Fruit fly (Drosophila melanogaster) whole organism, embryonic: Measurements from ENCODE around the gene Lnk.

Experiments used
- Awh ChIP-seq: fragments of 200-800 bp; sonication (Bioruptor generic); IDR thresholded peaks from 2 replicates; pipeline ENCODE4, ENCODE4 v1.3.6; 2022; ENCODE audit warnings: missing biosample characterization, missing genetic modification characterization
- B-H2 ChIP-seq: fragments of 200-800 bp; sonication (Bioruptor generic); optimal IDR thresholded peaks from 2 replicates; lab custom pipeline; 2018; ENCODE audit warnings: missing biosample characterization, mild to moderate bottlenecking, missing genetic modification characterization
- Bgb ChIP-seq: fragments of 200-800 bp; sonication (Bioruptor generic); IDR thresholded peaks from 2 replicates; pipeline ENCODE4 v1.3.6; 2022; ENCODE audit warnings: missing biosample characterization, missing genetic modification characterization; ENCODE audit not compliant: partially characterized antibody
- C15 ChIP-seq: fragments of 200-800 bp; sonication (Bioruptor generic); IDR thresholded peaks from 3 replicates; pipeline ENCODE4 v1.3.6; 2022; ENCODE audit warnings: missing biosample characterization, missing genetic modification characterization
- CG12391 ChIP-seq: fragments of 200-800 bp; sonication (Bioruptor generic); optimal IDR thresholded peaks from 3 replicates; lab custom pipeline; 2018; ENCODE audit warnings: missing biosample characterization, mild to moderate bottlenecking, missing genetic modification characterization, moderate library complexity
- CG12744 ChIP-seq: fragments of 200-800 bp; sonication (Bioruptor generic); optimal IDR thresholded peaks from 2 replicates; lab custom pipeline; 2016; ENCODE audit warnings: missing biosample characterization, missing genetic modification characterization
- CG12769 ChIP-seq: fragments of 200-800 bp; sonication (Bioruptor generic); optimal IDR thresholded peaks from 2 replicates; lab custom pipeline; 2019; ENCODE audit warnings: missing biosample characterization, mild to moderate bottlenecking, missing genetic modification characterization, moderate library complexity
- CG16813 ChIP-seq: fragments of 200-800 bp; sonication (Bioruptor generic); IDR thresholded peaks from 3 replicates; pipeline ENCODE4 v1.3.6; 2022; ENCODE audit warnings: missing biosample characterization, missing genetic modification characterization; ENCODE audit not compliant: partially characterized antibody
- CG1792 ChIP-seq: fragments of 200-800 bp; sonication (Bioruptor generic); optimal IDR thresholded peaks from 2 replicates; lab custom pipeline; 2016; ENCODE audit warnings: missing biosample characterization, missing genetic modification characterization
- CG1832 ChIP-seq: fragments of 200-800 bp; sonication (Bioruptor generic); optimal IDR thresholded peaks from 2 replicates; lab custom pipeline; 2017; ENCODE audit warnings: missing biosample characterization, mild to moderate bottlenecking, missing genetic modification characterization, inconsistent platforms
- CG3407 ChIP-seq: fragments of 200-800 bp; sonication (Bioruptor generic); optimal IDR thresholded peaks from 2 replicates; lab custom pipeline; 2018; ENCODE audit warnings: missing biosample characterization, mild to moderate bottlenecking, missing genetic modification characterization
- CG3995 ChIP-seq: fragments of 200-800 bp; sonication (Bioruptor generic); optimal IDR thresholded peaks from 3 replicates; lab custom pipeline; 2016; ENCODE audit warnings: missing biosample characterization, missing genetic modification characterization
- CG4328 ChIP-seq: fragments of 200-800 bp; sonication (Bioruptor generic); optimal IDR thresholded peaks from 3 replicates; lab custom pipeline; 2017; ENCODE audit warnings: missing biosample characterization, missing genetic modification reagents, missing genetic modification characterization
- CG5953 ChIP-seq: fragments of 200-800 bp; sonication (Bioruptor generic); IDR thresholded peaks from 2 replicates; pipeline ENCODE4 v1.3.6; 2022; ENCODE audit warnings: missing biosample characterization, missing genetic modification characterization
- CG7357 ChIP-seq: fragments of 200-800 bp; sonication (Bioruptor generic); IDR thresholded peaks from 3 replicates; pipeline ENCODE4 v1.3.6; 2022; ENCODE audit warnings: missing biosample characterization, missing genetic modification characterization
- CG7839 ChIP-seq: fragments of 200-800 bp; sonication (Bioruptor generic); optimal IDR thresholded peaks from 3 replicates; lab custom pipeline; 2018; ENCODE audit warnings: missing biosample characterization, mild to moderate bottlenecking, missing genetic modification characterization, moderate library complexity
- CG8089 ChIP-seq: fragments of 200-800 bp; sonication (Bioruptor generic); optimal IDR thresholded peaks from 3 replicates; lab custom pipeline; 2016; ENCODE audit warnings: missing biosample characterization, missing genetic modification characterization
- CG8281 ChIP-seq: fragments of 200-800 bp; sonication (Bioruptor generic); optimal IDR thresholded peaks from 2 replicates; lab custom pipeline; 2018; ENCODE audit warnings: missing biosample characterization, mild to moderate bottlenecking, missing genetic modification characterization, moderate library complexity
- D ChIP-seq, 2 experiments: fragments of 200-800 bp in 1 of 2; fragments of >200 bp in 1 of 2; sonication (Bioruptor generic) in 1 of 2; optimal IDR thresholded peaks; 2 replicates in 1 of 2; 3 replicates in 1 of 2; lab custom pipeline; 2017; ENCODE audit warnings: mild to moderate bottlenecking in 1 of 2, missing biosample characterization in 1 of 2, missing genetic modification characterization in 1 of 2, missing genetic modification reagents in 1 of 2
- Dip3 ChIP-seq: fragments of 200-800 bp; sonication (Bioruptor generic); optimal IDR thresholded peaks from 3 replicates; lab custom pipeline; 2016; ENCODE audit warnings: missing biosample characterization, missing genetic modification characterization
- E2f1 ChIP-seq: fragments of 200-800 bp; sonication (Bioruptor generic); IDR thresholded peaks from 2 replicates; pipeline ENCODE4 v1.3.6; 2022; ENCODE audit warnings: missing biosample characterization, missing genetic modification characterization
- H2.0 ChIP-seq: fragments of 200-800 bp; sonication (Bioruptor generic); IDR thresholded peaks from 2 replicates; pipeline ENCODE4 v1.3.6; 2022; ENCODE audit warnings: missing biosample characterization, missing genetic modification characterization
- Lhr ChIP-seq: fragments of 200-800 bp; sonication (Bioruptor generic); optimal IDR thresholded peaks from 3 replicates; lab custom pipeline; 2017; ENCODE audit warnings: mild to moderate bottlenecking, missing biosample characterization, missing genetic modification reagents, missing genetic modification characterization
- Optix ChIP-seq: fragments of 200-800 bp; sonication (Bioruptor generic); IDR thresholded peaks from 3 replicates; pipeline ENCODE4 v1.3.6; 2022; ENCODE audit warnings: missing biosample characterization, missing genetic modification characterization
- Sry-δ ChIP-seq: fragments of 200-800 bp; sonication (Bioruptor generic); optimal IDR thresholded peaks from 2 replicates; lab custom pipeline; 2016; ENCODE audit warnings: missing biosample characterization, missing genetic modification characterization
- ab ChIP-seq: fragments of 200-800 bp; sonication (Bioruptor generic); optimal IDR thresholded peaks from 2 replicates; lab custom pipeline; 2016; ENCODE audit warnings: missing biosample characterization, missing genetic modification characterization
- bsh ChIP-seq, 2 experiments: fragments of 200-800 bp; sonication (Bioruptor generic); optimal IDR thresholded peaks; 2 replicates each; lab custom pipeline; 2017 to 2018; ENCODE audit warnings: mild to moderate bottlenecking in 2 of 2, missing biosample characterization in 2 of 2, missing genetic modification characterization in 2 of 2, moderate library complexity in 1 of 2
- cato ChIP-seq: fragments of 200-800 bp; sonication (Bioruptor generic); optimal IDR thresholded peaks from 2 replicates; lab custom pipeline; 2016; ENCODE audit warnings: missing biosample characterization, missing genetic modification characterization, borderline replicate concordance
- cg ChIP-seq: fragments of 200-800 bp; sonication (Bioruptor generic); optimal IDR thresholded peaks from 3 replicates; lab custom pipeline; 2019; ENCODE audit warnings: missing biosample characterization, mild to moderate bottlenecking, missing genetic modification characterization, moderate library complexity
- ci ChIP-seq: fragments of 200-800 bp; sonication (Bioruptor generic); IDR thresholded peaks from 3 replicates; pipeline ENCODE4 v1.3.6; 2022; ENCODE audit warnings: missing biosample characterization, missing genetic modification characterization
- crp ChIP-seq, 2 experiments: fragments of 200-800 bp; sonication (Bioruptor generic); optimal IDR thresholded peaks; 2 replicates in 1 of 2; 3 replicates in 1 of 2; lab custom pipeline; 2017; ENCODE audit warnings: missing biosample characterization in 2 of 2, missing genetic modification characterization in 2 of 2, mild to moderate bottlenecking in 1 of 2, moderate library complexity in 1 of 2
- eve ChIP-seq, 2 experiments: fragments of >200 bp; optimal IDR thresholded peaks; 2 replicates each; lab custom pipeline; 2017; ENCODE audit warnings: missing biosample characterization in 2 of 2, missing genetic modification characterization in 2 of 2
- fd3F ChIP-seq: fragments of 200-800 bp; sonication (Bioruptor generic); optimal IDR thresholded peaks from 2 replicates; lab custom pipeline; 2018; ENCODE audit warnings: missing biosample characterization, mild to moderate bottlenecking, missing genetic modification characterization, moderate library complexity
- hb ChIP-seq: fragments of 200-800 bp; sonication (Bioruptor generic); IDR thresholded peaks from 3 replicates; pipeline ENCODE4 v1.3.6; 2022; ENCODE audit warnings: missing biosample characterization, missing genetic modification characterization; ENCODE audit not compliant: partially characterized antibody
- her ChIP-seq: fragments of 200-800 bp; sonication (Bioruptor generic); optimal IDR thresholded peaks from 2 replicates; lab custom pipeline; 2016; ENCODE audit warnings: missing biosample characterization, missing genetic modification characterization
- ken ChIP-seq: fragments of 200-800 bp; sonication (Bioruptor generic); IDR thresholded peaks from 3 replicates; pipeline ENCODE4 v1.3.6; 2022; ENCODE audit warnings: missing biosample characterization, missing genetic modification characterization
- lbe ChIP-seq: fragments of 200-800 bp; sonication (Bioruptor generic); optimal IDR thresholded peaks from 2 replicates; lab custom pipeline; 2016; ENCODE audit warnings: missing biosample characterization, mild to moderate bottlenecking, missing genetic modification characterization
- lov ChIP-seq, 2 experiments: fragments of 200-800 bp in 1 of 2; fragments of >200 bp in 1 of 2; sonication (Bioruptor generic) in 1 of 2; IDR thresholded peaks in 1 of 2; optimal IDR thresholded peaks in 1 of 2; 2 replicates in 1 of 2; 3 replicates in 1 of 2; pipeline versions ENCODE4 v1.3.6 to Lab custom; 2017 to 2022; ENCODE audit warnings: missing biosample characterization in 1 of 2, missing genetic modification characterization in 1 of 2
- nau ChIP-seq: fragments of 200-800 bp; sonication (Bioruptor generic); optimal IDR thresholded peaks from 3 replicates; lab custom pipeline; 2017; ENCODE audit warnings: missing biosample characterization, mild to moderate bottlenecking, missing genetic modification characterization, missing genetic modification reagents
- ranshi ChIP-seq: fragments of 200-800 bp; sonication (Bioruptor generic); IDR thresholded peaks from 2 replicates; pipeline ENCODE4 v1.3.6; 2022; ENCODE audit warnings: missing biosample characterization, missing genetic modification characterization
- sd ChIP-seq: fragments of 200-800 bp; sonication (Bioruptor generic); optimal IDR thresholded peaks from 3 replicates; lab custom pipeline; 2018; ENCODE audit warnings: missing biosample characterization, mild to moderate bottlenecking, missing genetic modification characterization, moderate library complexity
- sens ChIP-seq: fragments of 200-800 bp; sonication (Bioruptor generic); peaks from one replicate; lab custom pipeline; 2016; ENCODE audit warnings: missing biosample characterization, missing genetic modification characterization
- shn ChIP-seq: fragments of 200-800 bp; sonication (Bioruptor generic); optimal IDR thresholded peaks from 3 replicates; lab custom pipeline; 2016; ENCODE audit warnings: missing biosample characterization, missing genetic modification characterization
- slbo ChIP-seq: fragments of 200-800 bp; sonication (Bioruptor generic); IDR thresholded peaks from 2 replicates; pipeline ENCODE4 v1.3.6; 2022; ENCODE audit warnings: missing biosample characterization, missing genetic modification characterization
- tna ChIP-seq: fragments of 200-800 bp; sonication (Bioruptor generic); IDR thresholded peaks from 2 replicates; pipeline ENCODE4 v1.3.6; 2022; ENCODE audit warnings: missing biosample characterization, missing genetic modification characterization; ENCODE audit not compliant: partially characterized antibody
- ttk ChIP-seq: fragments of 200-800 bp; sonication (Bioruptor generic); IDR thresholded peaks from 2 replicates; pipeline ENCODE4 v2.1.2; 2022; ENCODE audit warnings: missing biosample characterization, missing genetic modification characterization
- twi ChIP-seq: fragments of 200-800 bp; optimal IDR thresholded peaks from 2 replicates; lab custom pipeline; 2019; ENCODE audit warnings: missing biosample characterization, mild to moderate bottlenecking, missing genetic modification characterization, moderate library complexity
- usp ChIP-seq: fragments of >200 bp; optimal IDR thresholded peaks from 2 replicates; lab custom pipeline; 2017; ENCODE audit warnings: missing biosample characterization, missing genetic modification characterization
- zfh1 ChIP-seq: fragments of 200-800 bp; sonication (Bioruptor generic); IDR thresholded peaks from 3 replicates; pipeline ENCODE4 v1.3.6; 2022; ENCODE audit warnings: missing biosample characterization, missing genetic modification characterization

Lnk gene

dm6 chr3R:25879324-25879766 is 9.0 kb upstream of the Lnk start (continued):
- TF ChIP-seq CG1832 (GFP tag; lab: Kevin White, UChicago) = no peak
- peak; percentile 22 for TF ChIP-seq shn (GFP tag; lab: Kevin White, UChicago)
- TF ChIP-seq ken (GFP tag; lab: Robert Waterston, UW) = no peak
- no peak for TF ChIP-seq crp (GFP tag; optimal IDR thresholded peaks at IDR 0.05; lab: Kevin White, UChicago)
- TF ChIP-seq lbe (GFP tag; lab: Kevin White, UChicago) = no peak
- TF ChIP-seq H2.0 (GFP tag; lab: Robert Waterston, UW) = peak; percentile 78
- peak; percentile 58 for TF ChIP-seq CG5953
- peak; percentile 41 for TF ChIP-seq sd
- TF ChIP-seq nau (GFP tag; lab: Kevin White, UChicago) = peak; percentile 13
- no peak for TF ChIP-seq tna (GFP tag; lab: Robert Waterston, UW)
- TF ChIP-seq twi (tag; lab: Kevin White, UChicago) = peak; percentile 64
- TF ChIP-seq cg = no peak
- TF ChIP-seq fd3F = peak; percentile 61
- peak; percentile 96 for TF ChIP-seq sens
- TF ChIP-seq lov (optimal IDR thresholded peaks at IDR 0.05; lab: Kevin White, UChicago) = no peak
- TF ChIP-seq lov (GFP tag; IDR thresholded peaks at IDR 0.05; lab: Robert Waterston, UW) = no peak; the same call in 2 of the 3 replicates
- TF ChIP-seq CG8089 (GFP tag; lab: Kevin White, UChicago) = peak; percentile 61
- peak; percentile 66 for TF ChIP-seq cato
- TF ChIP-seq CG12769 (tag; lab: Kevin White, UChicago) = peak; percentile 90
- TF ChIP-seq ci = peak; percentile 86; the same call in 2 of the 3 replicates
- TF ChIP-seq Optix (GFP tag; lab: Robert Waterston, UW) = no peak
- peak; percentile 65 for TF ChIP-seq CG4328 (GFP tag; lab: Kevin White, UChicago)
- TF ChIP-seq usp (GFP tag; lab: Kevin White, UChicago) = no peak
- peak; percentile 85; the same call in 1 of the 2 replicates for TF ChIP-seq ranshi (GFP tag; lab: Robert Waterston, UW)
- TF ChIP-seq ttk (GFP tag; lab: Robert Waterston, UW) = peak; percentile 73; the same call in 1 of the 2 replicates
- no peak; the same call in 1 of the 3 replicates for TF ChIP-seq zfh1 (GFP tag; lab: Robert Waterston, UW)
- TF ChIP-seq eve (GFP tag; optimal IDR thresholded peaks at IDR 0.05; lab: Kevin White, UChicago) = peak in 1 of 2 experiments; percentile 81
- TF ChIP-seq CG12744 (GFP tag; lab: Kevin White, UChicago) = peak; percentile 31
- TF ChIP-seq bsh (GFP tag; optimal IDR thresholded peaks at IDR 0.05; lab: Kevin White, UChicago) = peak in 1 of 2 experiments; percentile 92
- TF ChIP-seq CG1792 (GFP tag; lab: Kevin White, UChicago) = peak; percentile 72
- TF ChIP-seq CG3995 = no peak
- peak; percentile 88 for TF ChIP-seq Awh (GFP tag; lab: Robert Waterston, UW)
- no peak for TF ChIP-seq hb
- TF ChIP-seq CG7357 (GFP tag; lab: Robert Waterston, UW) = no peak
- no peak for TF ChIP-seq D (optimal IDR thresholded peaks at IDR 0.05; lab: Kevin White, UChicago)
- peak; percentile 80 for TF ChIP-seq D (GFP tag; optimal IDR thresholded peaks at IDR 0.05; lab: Kevin White, UChicago)
- peak; percentile 37 for TF ChIP-seq CG3407 (GFP tag; lab: Kevin White, UChicago)
- TF ChIP-seq Lhr (GFP tag; lab: Kevin White, UChicago) = peak; percentile 40
- TF ChIP-seq CG16813 (GFP tag; lab: Robert Waterston, UW) = no peak
- peak; percentile 83 for TF ChIP-seq slbo (GFP tag; lab: Robert Waterston, UW)
- no peak for TF ChIP-seq her
- peak; percentile 86 for TF ChIP-seq CG12391 (tag; lab: Kevin White, UChicago)
- peak; percentile 43 for TF ChIP-seq CG8281 (tag; lab: Kevin White, UChicago)
- peak; percentile 80 for TF ChIP-seq E2f1 (GFP tag; lab: Robert Waterston, UW)
- TF ChIP-seq Sry-δ = peak; percentile 35
- TF ChIP-seq B-H2 (GFP tag; lab: Kevin White, UChicago) = no peak
- TF ChIP-seq C15 = 0 out of 3 replicates have a peak, but pooled peaks have one; percentile 30
- peak; percentile 90 for TF ChIP-seq CG7839
- TF ChIP-seq Bgb (GFP tag; lab: Robert Waterston, UW) = no peak
- peak; percentile 57 for TF ChIP-seq ab (GFP tag; lab: Kevin White, UChicago)
- peak; percentile 64 for TF ChIP-seq Dip3
